Worm (Caenorhabditis elegans) whole organism, L1 larva: ENCODE measurements around the gene tag-77.

Source experiments
- C16A3.4 ChIP-seq: fragments of 150-350 bp; optimal IDR thresholded peaks from 2 replicates; lab custom pipeline; 2014; ENCODE audit warnings: missing biosample characterization, missing genetic modification characterization
- C34B4.2 ChIP-seq: sonication (generic microtip); optimal IDR thresholded peaks from 2 replicates; lab custom pipeline; 2017; ENCODE audit warnings: mild to moderate bottlenecking, missing genetic modification characterization, missing compliant biosample characterization
- F16B12.6 ChIP-seq: fragments of 150-350 bp; optimal IDR thresholded peaks from 2 replicates; lab custom pipeline; 2014; ENCODE audit warnings: missing biosample characterization, missing genetic modification characterization
- Y116A8C.19 ChIP-seq: sonication (generic microtip); optimal IDR thresholded peaks from 2 replicates; lab custom pipeline; 2016; ENCODE audit warnings: missing compliant biosample characterization, missing genetic modification characterization, borderline replicate concordance
- aha-1 ChIP-seq: fragments of 150-350 bp; optimal IDR thresholded peaks from 2 replicates; lab custom pipeline; 2014; ENCODE audit warnings: missing biosample characterization, missing genetic modification characterization
- alr-1 ChIP-seq: fragments of 200-800 bp; sonication (Bioruptor generic); optimal IDR thresholded peaks from 2 replicates; lab custom pipeline; 2018; ENCODE audit warnings: borderline replicate concordance, mild to moderate bottlenecking, missing genetic modification characterization, missing compliant biosample characterization
- ama-1 ChIP-seq: fragments of 150-350 bp; optimal IDR thresholded peaks from 2 replicates; lab custom pipeline; 2014
- blmp-1 ChIP-seq: fragments of 150-350 bp; optimal IDR thresholded peaks from 2 replicates; lab custom pipeline; 2014; ENCODE audit warnings: missing biosample characterization, missing genetic modification characterization
- ceh-8 ChIP-seq: fragments of 200-800 bp; sonication (Bioruptor generic); optimal IDR thresholded peaks from 2 replicates; lab custom pipeline; 2018; ENCODE audit warnings: mild to moderate bottlenecking, missing genetic modification characterization, moderate library complexity, missing compliant biosample characterization
- ceh-82 ChIP-seq, 3 experiments: fragments of 150-350 bp in 1 of 3; sonication (generic microtip) in 2 of 3; optimal IDR thresholded peaks; 2 replicates each; lab custom pipeline; 2014 to 2017; ENCODE audit warnings: missing biosample characterization in 3 of 3, missing genetic modification characterization in 3 of 3
- ces-1 ChIP-seq: fragments of 150-350 bp; optimal IDR thresholded peaks from 2 replicates; lab custom pipeline; 2014; ENCODE audit warnings: missing biosample characterization, missing genetic modification reagents, missing genetic modification characterization
- dpl-1 ChIP-seq, 3 experiments: fragments of 150-350 bp in 2 of 3; sonication (generic microtip) in 1 of 3; optimal IDR thresholded peaks; 2 replicates each; lab custom pipeline; 2014 to 2017; ENCODE audit warnings: missing biosample characterization in 3 of 3, missing genetic modification characterization in 3 of 3, missing genetic modification reagents in 3 of 3
- dsc-1 ChIP-seq: sonication (generic microtip); optimal IDR thresholded peaks from 2 replicates; lab custom pipeline; 2016; ENCODE audit warnings: mild to moderate bottlenecking, missing genetic modification characterization, missing compliant biosample characterization
- efl-1 ChIP-seq, 4 experiments: fragments of 150-350 bp; optimal IDR thresholded peaks in 3 of 4; peaks in 1 of 4; 1 replicate in 1 of 4; 2 replicates in 3 of 4; lab custom pipeline; 2014; ENCODE audit warnings: missing biosample characterization in 2 of 4, missing genetic modification characterization in 2 of 4, missing genetic modification reagents in 2 of 4
- efl-3 ChIP-seq: fragments of 200-800 bp; sonication (Bioruptor generic); optimal IDR thresholded peaks from 2 replicates; lab custom pipeline; 2018; ENCODE audit warnings: mild to moderate bottlenecking, missing genetic modification characterization, missing compliant biosample characterization
- egl-27 ChIP-seq, 2 experiments: fragments of 150-350 bp in 1 of 2; sonication (generic microtip); optimal IDR thresholded peaks; 3 replicates each; lab custom pipeline; 2017 to 2018; ENCODE audit warnings: missing biosample characterization in 2 of 2, missing genetic modification characterization in 2 of 2, missing genetic modification reagents in 2 of 2
- elt-3 ChIP-seq, 6 experiments: fragments of 150-350 bp in 1 of 6; sonication (generic microtip); optimal IDR thresholded peaks; 2 replicates each; lab custom pipeline; 2017 to 2018; ENCODE audit warnings: missing biosample characterization in 6 of 6, missing genetic modification characterization in 6 of 6, inconsistent platforms in 1 of 6
- fkh-10 ChIP-seq: sonication (generic microtip); optimal IDR thresholded peaks from 2 replicates; lab custom pipeline; 2017; ENCODE audit warnings: missing biosample characterization, missing genetic modification reagents, missing genetic modification characterization
- fkh-4 ChIP-seq: sonication (generic microtip); optimal IDR thresholded peaks from 2 replicates; lab custom pipeline; 2016; ENCODE audit warnings: missing compliant biosample characterization, missing genetic modification characterization, borderline replicate concordance
- fkh-8 ChIP-seq: sonication (generic microtip); optimal IDR thresholded peaks from 2 replicates; lab custom pipeline; 2016; ENCODE audit warnings: mild to moderate bottlenecking, missing genetic modification characterization, missing compliant biosample characterization
- hlh-17 ChIP-seq: fragments of 200-800 bp; sonication (Bioruptor generic); optimal IDR thresholded peaks from 2 replicates; lab custom pipeline; 2018; ENCODE audit warnings: missing genetic modification characterization, mild to moderate bottlenecking, missing compliant biosample characterization, moderate library complexity, borderline replicate concordance
- hlh-4 ChIP-seq: sonication (generic microtip); optimal IDR thresholded peaks from 2 replicates; lab custom pipeline; 2016; ENCODE audit warnings: mild to moderate bottlenecking, missing genetic modification characterization, missing compliant biosample characterization
- lin-15B ChIP-seq: fragments of 150-350 bp; sonication (generic microtip); optimal IDR thresholded peaks from 3 replicates; lab custom pipeline; 2014; ENCODE audit warnings: missing biosample characterization, missing genetic modification characterization
- lin-35 ChIP-seq, 2 experiments: fragments of 150-350 bp; optimal IDR thresholded peaks; 2 replicates each; lab custom pipeline; 2014; ENCODE audit warnings: missing biosample characterization in 2 of 2, missing genetic modification characterization in 2 of 2, missing genetic modification reagents in 2 of 2
- lsy-2 ChIP-seq, 2 experiments: fragments of 150-350 bp; optimal IDR thresholded peaks; 2 replicates each; lab custom pipeline; 2014; ENCODE audit warnings: missing biosample characterization in 2 of 2, missing genetic modification characterization in 2 of 2
- mab-9 ChIP-seq: fragments of 200-800 bp; sonication (Bioruptor generic); IDR thresholded peaks from 2 replicates; pipeline ENCODE4 v1.3.6; 2022; ENCODE audit warnings: missing genetic modification reagents, missing genetic modification characterization, missing compliant biosample characterization
- nhr-12 ChIP-seq: sonication (generic microtip); optimal IDR thresholded peaks from 2 replicates; lab custom pipeline; 2017; ENCODE audit warnings: missing biosample characterization, missing genetic modification characterization
- nhr-19 ChIP-seq: fragments of 200-800 bp; sonication (Bioruptor generic); conservative IDR thresholded peaks from 2 replicates; pipeline ENCODE4 v1.3.6; 2022; ENCODE audit warnings: missing genetic modification characterization, missing compliant biosample characterization
- nhr-20 ChIP-seq: sonication (generic microtip); optimal IDR thresholded peaks from 2 replicates; lab custom pipeline; 2016; ENCODE audit warnings: mild to moderate bottlenecking, missing genetic modification characterization, missing compliant biosample characterization
- nhr-237 ChIP-seq: fragments of 150-350 bp; optimal IDR thresholded peaks from 2 replicates; lab custom pipeline; 2014; ENCODE audit warnings: missing biosample characterization, missing genetic modification characterization
- nhr-28 ChIP-seq: fragments of 150-350 bp; optimal IDR thresholded peaks from 2 replicates; lab custom pipeline; 2014; ENCODE audit warnings: missing biosample characterization, missing genetic modification characterization
- nhr-71 ChIP-seq: sonication (generic microtip); optimal IDR thresholded peaks from 2 replicates; lab custom pipeline; 2016; ENCODE audit warnings: mild to moderate bottlenecking, missing genetic modification characterization, moderate library complexity, missing compliant biosample characterization
- nhr-76 ChIP-seq: sonication (generic microtip); optimal IDR thresholded peaks from 2 replicates; lab custom pipeline; 2017; ENCODE audit warnings: missing biosample characterization, missing genetic modification characterization
- nhr-77 ChIP-seq: fragments of 150-350 bp; optimal IDR thresholded peaks from 2 replicates; lab custom pipeline; 2014; ENCODE audit warnings: missing biosample characterization, missing genetic modification characterization
- nhr-85 ChIP-seq: sonication (generic microtip); peaks from one replicate; lab custom pipeline; 2016; ENCODE audit warnings: missing genetic modification characterization, inconsistent platforms, missing compliant biosample characterization
- nhr-90 ChIP-seq: sonication (generic microtip); optimal IDR thresholded peaks from 2 replicates; lab custom pipeline; 2016; ENCODE audit warnings: mild to moderate bottlenecking, missing genetic modification characterization, missing compliant biosample characterization; ENCODE audit not compliant: poor library complexity
- pag-3 ChIP-seq: sonication (generic microtip); optimal IDR thresholded peaks from 2 replicates; lab custom pipeline; 2017; ENCODE audit warnings: missing genetic modification characterization, mild to moderate bottlenecking, missing compliant biosample characterization, antibody characterized with exemption, borderline replicate concordance; ENCODE audit not compliant: insufficient read depth
- pqm-1 ChIP-seq: sonication (generic microtip); optimal IDR thresholded peaks from 3 replicates; lab custom pipeline; 2017; ENCODE audit warnings: missing biosample characterization, missing genetic modification characterization
- rnt-1 ChIP-seq: sonication (generic microtip); optimal IDR thresholded peaks from 2 replicates; lab custom pipeline; 2016; ENCODE audit warnings: mild to moderate bottlenecking, missing genetic modification characterization, moderate library complexity, missing compliant biosample characterization
- skn-1 ChIP-seq: fragments of 150-350 bp; optimal IDR thresholded peaks from 2 replicates; lab custom pipeline; 2014; ENCODE audit warnings: missing biosample characterization, missing genetic modification characterization
- snu-23 ChIP-seq: sonication (generic microtip); optimal IDR thresholded peaks from 2 replicates; lab custom pipeline; 2016; ENCODE audit warnings: missing genetic modification characterization, missing compliant biosample characterization
- sox-4 ChIP-seq: sonication (generic microtip); optimal IDR thresholded peaks from 2 replicates; lab custom pipeline; 2016; ENCODE audit warnings: missing genetic modification characterization, missing compliant biosample characterization
- sptf-1 ChIP-seq: fragments of 150-350 bp; optimal IDR thresholded peaks from 2 replicates; lab custom pipeline; 2014; ENCODE audit warnings: missing biosample characterization, missing genetic modification characterization
- swsn-7 ChIP-seq: sonication (generic microtip); optimal IDR thresholded peaks from 2 replicates; lab custom pipeline; 2016; ENCODE audit warnings: missing genetic modification characterization, missing compliant biosample characterization
- tlp-1 ChIP-seq: fragments of 150-350 bp; optimal IDR thresholded peaks from 2 replicates; lab custom pipeline; 2014; ENCODE audit warnings: missing biosample characterization, missing genetic modification characterization
- unc-130 ChIP-seq: fragments of 150-350 bp; optimal IDR thresholded peaks from 2 replicates; lab custom pipeline; 2017; ENCODE audit warnings: missing biosample characterization, missing genetic modification characterization, inconsistent platforms
- unc-86 ChIP-seq: sonication (generic microtip); optimal IDR thresholded peaks from 2 replicates; lab custom pipeline; 2016; ENCODE audit warnings: missing genetic modification characterization, missing compliant biosample characterization
- unc-98 ChIP-seq: fragments of 200-800 bp; sonication (Bioruptor generic); IDR thresholded peaks from 2 replicates; pipeline ENCODE4 v1.3.6; 2022; ENCODE audit warnings: missing genetic modification characterization, missing compliant biosample characterization
- vab-15 ChIP-seq: sonication (generic microtip); optimal IDR thresholded peaks from 2 replicates; lab custom pipeline; 2017; ENCODE audit warnings: missing genotype, mild to moderate bottlenecking, missing genetic modification characterization, missing compliant biosample characterization
- xbp-1 ChIP-seq: sonication (generic microtip); optimal IDR thresholded peaks from 2 replicates; lab custom pipeline; 2016; ENCODE audit warnings: missing genetic modification characterization, missing compliant biosample characterization
- zag-1 ChIP-seq: fragments of 150-350 bp; optimal IDR thresholded peaks from 2 replicates; lab custom pipeline; 2014; ENCODE audit warnings: missing biosample characterization, missing genetic modification characterization
- zip-4 ChIP-seq: fragments of 200-800 bp; sonication (Bioruptor generic); optimal IDR thresholded peaks from 2 replicates; lab custom pipeline; 2018; ENCODE audit warnings: mild to moderate bottlenecking, missing genetic modification characterization, moderate library complexity, missing compliant biosample characterization
- ztf-11 ChIP-seq, 2 experiments: sonication (generic microtip); optimal IDR thresholded peaks; 2 replicates each; lab custom pipeline; 2016 to 2017; ENCODE audit warnings: missing genetic modification characterization in 2 of 2, missing biosample characterization in 1 of 2, missing compliant biosample characterization in 1 of 2

Gene tag-77

DNA sequence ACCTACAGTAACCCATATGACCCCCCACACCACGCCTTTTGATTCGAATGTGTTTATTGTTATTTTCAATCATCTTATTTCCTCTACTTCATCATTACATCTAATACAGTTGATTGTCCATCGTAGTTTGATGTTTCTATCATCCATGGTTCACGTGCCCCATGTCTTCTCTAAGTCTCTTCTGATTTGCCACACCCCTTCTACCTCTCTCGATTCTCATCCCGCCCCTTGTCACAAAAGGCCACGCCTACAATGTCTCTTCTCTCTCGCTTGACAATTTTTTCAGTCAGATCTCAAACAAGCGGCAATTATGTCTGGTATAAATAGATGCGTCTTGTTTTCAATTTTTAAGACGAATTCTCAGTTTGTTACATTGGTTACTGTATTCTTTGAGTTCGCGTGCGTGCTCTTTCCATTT, 24.7 kb upstream of the tag-77 start:
- peak; percentile 43 for TF ChIP-seq rnt-1 (tag; lab: Kevin White, UChicago)
- TF ChIP-seq zip-4 (GFP tag; lab: Kevin White, UChicago) = no peak
- TF ChIP-seq skn-1 (tag; lab: Kevin White, UChicago) = no peak
- TF ChIP-seq fkh-10 (GFP tag; lab: Kevin White, UChicago) = no peak
- no peak for TF ChIP-seq hlh-4 (tag; lab: Kevin White, UChicago)
- TF ChIP-seq blmp-1 (tag; lab: Kevin White, UChicago) = peak; percentile 55
- TF ChIP-seq efl-1 (optimal IDR thresholded peaks at IDR 0.05; lab: Kevin White, UChicago) = peak in 1 of 2 experiments; percentile 9
- TF ChIP-seq efl-1 (GFP tag; optimal IDR thresholded peaks at IDR 0.05 in 1 of 2; lab: Kevin White, UChicago) = no peak
- peak in 1 of 3 experiments; percentile 8 for TF ChIP-seq dpl-1 (GFP tag; optimal IDR thresholded peaks at IDR 0.05; lab: Kevin White, UChicago)
- TF ChIP-seq mab-9 (GFP tag; lab: Robert Waterston, UW) = no peak
- TF ChIP-seq alr-1 (tag; lab: Kevin White, UChicago) = no peak
- no peak for TF ChIP-seq zag-1 (tag; lab: Kevin White, UChicago)
- TF ChIP-seq nhr-20 (tag; lab: Kevin White, UChicago) = peak; percentile 92
- no peak for TF ChIP-seq Y116A8C.19 (tag; lab: Kevin White, UChicago)
- peak; percentile 31 for TF ChIP-seq C16A3.4 (tag; lab: Kevin White, UChicago)
- TF ChIP-seq xbp-1 (tag; lab: Kevin White, UChicago) = peak; percentile 8
- no peak for TF ChIP-seq dsc-1 (tag; lab: Kevin White, UChicago)
- no peak for TF ChIP-seq sox-4 (tag; lab: Kevin White, UChicago)
- no peak for TF ChIP-seq efl-3 (GFP tag; lab: Kevin White, UChicago)
- TF ChIP-seq ces-1 = no peak
- TF ChIP-seq lsy-2 (tag; optimal IDR thresholded peaks at IDR 0.05; lab: Kevin White, UChicago) = peak; percentile 56 to 57
- peak; percentile 59 for TF ChIP-seq nhr-90
- peak in 1 of 2 experiments; percentile 74 for TF ChIP-seq lin-35 (GFP tag; optimal IDR thresholded peaks at IDR 0.05; lab: Kevin White, UChicago)
- no peak for TF ChIP-seq egl-27 (tag; optimal IDR thresholded peaks at IDR 0.05; lab: Kevin White, UChicago)
- peak; percentile 67 for TF ChIP-seq nhr-19 (GFP tag; lab: Robert Waterston, UW)
- no peak for TF ChIP-seq lin-15B (tag; lab: Kevin White, UChicago)
- TF ChIP-seq ama-1 (lab: Kevin White, UChicago) = peak; percentile 18
- TF ChIP-seq unc-130 (tag; lab: Kevin White, UChicago) = peak; percentile 43
- peak; percentile 71 for TF ChIP-seq snu-23
- no peak for TF ChIP-seq hlh-17 (GFP tag; lab: Kevin White, UChicago)
- TF ChIP-seq fkh-4 (tag; lab: Kevin White, UChicago) = no peak
- TF ChIP-seq nhr-76 (tag; lab: Kevin White, UChicago) = no peak
- TF ChIP-seq ceh-8 (GFP tag; lab: Kevin White, UChicago) = no peak
- no peak for TF ChIP-seq nhr-28 (tag; lab: Kevin White, UChicago)
- no peak for TF ChIP-seq tlp-1 (tag; lab: Kevin White, UChicago)
- TF ChIP-seq aha-1 (tag; lab: Kevin White, UChicago) = no peak
- TF ChIP-seq ztf-11 (tag; optimal IDR thresholded peaks at IDR 0.05; lab: Kevin White, UChicago) = no peak
- no peak for TF ChIP-seq nhr-12 (tag; lab: Kevin White, UChicago)
- TF ChIP-seq nhr-71 (tag; lab: Kevin White, UChicago) = peak; percentile 92
- TF ChIP-seq C34B4.2 (tag; lab: Kevin White, UChicago) = no peak
- no peak for TF ChIP-seq nhr-237 (tag; lab: Kevin White, UChicago)
- no peak for TF ChIP-seq unc-98 (GFP tag; lab: Robert Waterston, UW)
- no peak for TF ChIP-seq ceh-82 (tag; optimal IDR thresholded peaks at IDR 0.05; lab: Kevin White, UChicago)
- peak; percentile 94 for TF ChIP-seq nhr-85 (tag; lab: Kevin White, UChicago)
- no peak for TF ChIP-seq sptf-1 (tag; lab: Kevin White, UChicago)
- TF ChIP-seq swsn-7 (tag; lab: Kevin White, UChicago) = peak; percentile 10
- no peak for TF ChIP-seq unc-86 (tag; lab: Kevin White, UChicago)
- no peak for TF ChIP-seq nhr-77 (tag; lab: Kevin White, UChicago)
- no peak for TF ChIP-seq F16B12.6
- TF ChIP-seq pqm-1 (tag; lab: Kevin White, UChicago) = no peak
- peak in 4 of 6 experiments; percentile 21 to 86 (median 62) for TF ChIP-seq elt-3 (tag; optimal IDR thresholded peaks at IDR 0.05; lab: Kevin White, UChicago)
- no peak for TF ChIP-seq pag-3 (tag; lab: Kevin White, UChicago)
- no peak for TF ChIP-seq vab-15 (tag; lab: Kevin White, UChicago)
- TF ChIP-seq fkh-8 (tag; lab: Kevin White, UChicago) = no peak
